Fruit fly (Drosophila melanogaster) whole organism, prepupa: Measurements from ENCODE around the gene CG15461.
A peak's percentile ranks its signal among the peaks of the same experiment; 100 is the strongest.

Source experiments
- Blimp-1 ChIP-seq: fragments of 200-800 bp; sonication (Bioruptor generic); optimal IDR thresholded peaks from 3 replicates; lab custom pipeline; 2017; ENCODE audit warnings: missing biosample characterization, missing genetic modification characterization, mild to moderate bottlenecking, moderate library complexity, missing genetic modification reagents
- CG10669 ChIP-seq: fragments of 200-800 bp; sonication (Bioruptor generic); optimal IDR thresholded peaks from 3 replicates; lab custom pipeline; 2018; ENCODE audit warnings: missing biosample characterization, mild to moderate bottlenecking, missing genetic modification characterization, moderate library complexity
- CG11294 ChIP-seq: fragments of 200-800 bp; sonication (Bioruptor generic); IDR thresholded peaks from 2 replicates; pipeline ENCODE4 v1.3.6; 2022; ENCODE audit warnings: missing biosample characterization, missing genetic modification characterization
- CG11762 ChIP-seq: fragments of 200-800 bp; sonication (Bioruptor generic); optimal IDR thresholded peaks from 3 replicates; lab custom pipeline; 2016; ENCODE audit warnings: missing biosample characterization, missing genetic modification characterization; ENCODE audit not compliant: insufficient read depth
- CG11902 ChIP-seq: fragments of 200-800 bp; sonication (Bioruptor generic); optimal IDR thresholded peaks from 3 replicates; lab custom pipeline; 2016; ENCODE audit warnings: missing biosample characterization, missing genetic modification characterization
- CG1621 ChIP-seq: fragments of 200-800 bp; sonication (Bioruptor generic); optimal IDR thresholded peaks from 3 replicates; lab custom pipeline; 2018; ENCODE audit warnings: missing biosample characterization, mild to moderate bottlenecking, missing genetic modification characterization
- CG16779 ChIP-seq: fragments of 200-800 bp; sonication (Bioruptor generic); optimal IDR thresholded peaks from 3 replicates; lab custom pipeline; 2017; ENCODE audit warnings: missing biosample characterization, mild to moderate bottlenecking, missing genetic modification characterization
- CG31627 ChIP-seq: fragments of 200-800 bp; sonication (Bioruptor generic); optimal IDR thresholded peaks from 3 replicates; lab custom pipeline; 2016; ENCODE audit warnings: missing biosample characterization, missing genetic modification characterization
- CG32006 ChIP-seq: fragments of 200-800 bp; sonication (Bioruptor generic); optimal IDR thresholded peaks from 3 replicates; lab custom pipeline; 2017; ENCODE audit warnings: missing biosample characterization, mild to moderate bottlenecking, missing genetic modification characterization
- CG34406 ChIP-seq: fragments of 200-800 bp; sonication (Bioruptor generic); optimal IDR thresholded peaks from 3 replicates; lab custom pipeline; 2016; ENCODE audit warnings: missing biosample characterization, missing genetic modification characterization
- CG3919 ChIP-seq: fragments of 200-800 bp; sonication (Bioruptor generic); optimal IDR thresholded peaks from 3 replicates; lab custom pipeline; 2016; ENCODE audit warnings: missing biosample characterization, missing genetic modification characterization
- CG4318 ChIP-seq: fragments of 200-800 bp; sonication (Bioruptor generic); optimal IDR thresholded peaks from 3 replicates; lab custom pipeline; 2017; ENCODE audit warnings: missing biosample characterization, mild to moderate bottlenecking, missing genetic modification characterization
- CG6163 ChIP-seq: fragments of 200-800 bp; sonication (Bioruptor generic); IDR thresholded peaks from 3 replicates; pipeline ENCODE4 v1.3.6; 2022; ENCODE audit warnings: missing biosample characterization, missing genetic modification characterization
- CG6276 ChIP-seq: fragments of 200-800 bp; sonication (Bioruptor generic); optimal IDR thresholded peaks from 2 replicates; lab custom pipeline; 2017; ENCODE audit warnings: missing biosample characterization, mild to moderate bottlenecking, missing genetic modification characterization
- CG6792 ChIP-seq: fragments of 200-800 bp; sonication (Bioruptor generic); optimal IDR thresholded peaks from 3 replicates; lab custom pipeline; 2016; ENCODE audit warnings: missing biosample characterization, missing genetic modification characterization
- CG6808 ChIP-seq: fragments of 200-800 bp; sonication (Bioruptor generic); optimal IDR thresholded peaks from 3 replicates; lab custom pipeline; 2017; ENCODE audit warnings: missing biosample characterization, missing genetic modification characterization, mild to moderate bottlenecking, moderate library complexity, missing genetic modification reagents
- CG7368 ChIP-seq: fragments of 200-800 bp; sonication (Bioruptor generic); optimal IDR thresholded peaks from 3 replicates; lab custom pipeline; 2016; ENCODE audit warnings: missing biosample characterization, missing genetic modification characterization
- CG8119 ChIP-seq: fragments of 200-800 bp; sonication (Bioruptor generic); IDR thresholded peaks from 3 replicates; pipeline ENCODE4 v1.3.6; 2022; ENCODE audit warnings: missing biosample characterization, missing genetic modification characterization
- CG8319 ChIP-seq: fragments of 200-800 bp; sonication (Bioruptor generic); optimal IDR thresholded peaks from 3 replicates; lab custom pipeline; 2016; ENCODE audit warnings: missing biosample characterization, missing genetic modification characterization
- CG8632 ChIP-seq: fragments of 200-800 bp; sonication (Bioruptor generic); optimal IDR thresholded peaks from 3 replicates; lab custom pipeline; 2016; ENCODE audit warnings: missing biosample characterization, missing genetic modification characterization
- Eip75B ChIP-seq: fragments of 200-800 bp; sonication (Bioruptor generic); optimal IDR thresholded peaks from 3 replicates; lab custom pipeline; 2016; ENCODE audit warnings: missing biosample characterization, missing genetic modification characterization
- Eip78C ChIP-seq: fragments of 200-800 bp; sonication (Bioruptor generic); peaks from one replicate; lab custom pipeline; 2016; ENCODE audit warnings: missing biosample characterization, missing genetic modification characterization
- Eip93F ChIP-seq: fragments of 200-800 bp; sonication (Bioruptor generic); optimal IDR thresholded peaks from 2 replicates; lab custom pipeline; 2016; ENCODE audit warnings: missing biosample characterization, mild to moderate bottlenecking, missing genetic modification characterization
- Ets96B ChIP-seq: fragments of 200-800 bp; optimal IDR thresholded peaks from 2 replicates; lab custom pipeline; 2019; ENCODE audit warnings: missing biosample characterization, mild to moderate bottlenecking, missing genetic modification characterization, moderate library complexity
- Gug ChIP-seq: fragments of 200-800 bp; sonication (Bioruptor generic); IDR thresholded peaks from 2 replicates; pipeline ENCODE4 v1.3.6; 2022; ENCODE audit warnings: missing biosample characterization, missing genetic modification characterization
- Hr38 ChIP-seq: sonication (Bioruptor generic); optimal IDR thresholded peaks from 2 replicates; lab custom pipeline; 2016; ENCODE audit warnings: missing biosample characterization, missing genetic modification characterization
- Hr39 ChIP-seq: fragments of 200-800 bp; sonication (Bioruptor generic); optimal IDR thresholded peaks from 2 replicates; lab custom pipeline; 2016; ENCODE audit warnings: missing biosample characterization, missing genetic modification characterization
- Hr4 ChIP-seq: fragments of 200-800 bp; sonication (Bioruptor generic); optimal IDR thresholded peaks from 3 replicates; lab custom pipeline; 2016; ENCODE audit warnings: missing biosample characterization, missing genetic modification characterization
- Lpt ChIP-seq: fragments of 200-800 bp; sonication (Bioruptor generic); optimal IDR thresholded peaks from 3 replicates; lab custom pipeline; 2016; ENCODE audit warnings: missing biosample characterization, missing genetic modification characterization
- Met ChIP-seq: fragments of 200-800 bp; sonication (Bioruptor generic); optimal IDR thresholded peaks from 3 replicates; lab custom pipeline; 2016; ENCODE audit warnings: missing biosample characterization, missing genetic modification characterization
- OdsH ChIP-seq: fragments of 200-800 bp; sonication (Bioruptor generic); optimal IDR thresholded peaks from 3 replicates; lab custom pipeline; 2016; ENCODE audit warnings: missing biosample characterization, missing genetic modification characterization
- Smox ChIP-seq: fragments of 200-800 bp; sonication (Bioruptor generic); optimal IDR thresholded peaks from 3 replicates; lab custom pipeline; 2016; ENCODE audit warnings: missing biosample characterization, missing genetic modification characterization
- Sox102F ChIP-seq: fragments of 200-800 bp; sonication (Bioruptor generic); optimal IDR thresholded peaks from 2 replicates; lab custom pipeline; 2016; ENCODE audit warnings: missing biosample characterization, mild to moderate bottlenecking, missing genetic modification characterization
- Sox14 ChIP-seq: fragments of 200-800 bp; sonication (Bioruptor generic); optimal IDR thresholded peaks from 3 replicates; lab custom pipeline; 2016; ENCODE audit warnings: missing biosample characterization, missing genetic modification characterization
- Sox15 ChIP-seq: fragments of 200-800 bp; sonication (Bioruptor generic); optimal IDR thresholded peaks from 3 replicates; lab custom pipeline; 2016; ENCODE audit warnings: missing biosample characterization, missing genetic modification characterization
- achi ChIP-seq: fragments of 200-800 bp; sonication (Bioruptor generic); optimal IDR thresholded peaks from 3 replicates; lab custom pipeline; 2016; ENCODE audit warnings: missing biosample characterization, missing genetic modification characterization
- cyc ChIP-seq: fragments of 200-800 bp; sonication (Bioruptor generic); optimal IDR thresholded peaks from 3 replicates; lab custom pipeline; 2016; ENCODE audit warnings: missing biosample characterization, missing genetic modification characterization
- dac ChIP-seq: fragments of 200-800 bp; sonication (Bioruptor generic); optimal IDR thresholded peaks from 2 replicates; lab custom pipeline; 2017; ENCODE audit warnings: missing biosample characterization, mild to moderate bottlenecking, missing genetic modification characterization
- dsx ChIP-seq: fragments of 200-800 bp; optimal IDR thresholded peaks from 3 replicates; lab custom pipeline; 2019; ENCODE audit warnings: missing biosample characterization, mild to moderate bottlenecking, missing genetic modification characterization, moderate library complexity; ENCODE audit not compliant: poor library complexity, severe bottlenecking
- eg ChIP-seq: fragments of 200-800 bp; sonication (Bioruptor generic); IDR thresholded peaks from 3 replicates; pipeline ENCODE4 v1.3.6; 2022; ENCODE audit warnings: missing biosample characterization, missing genetic modification characterization
- esn ChIP-seq: fragments of 200-800 bp; sonication (Bioruptor generic); optimal IDR thresholded peaks from 2 replicates; lab custom pipeline; 2016; ENCODE audit warnings: missing biosample characterization, mild to moderate bottlenecking, missing genetic modification characterization, moderate library complexity
- fd59A ChIP-seq: fragments of 200-800 bp; sonication (Bioruptor generic); optimal IDR thresholded peaks from 2 replicates; lab custom pipeline; 2017; ENCODE audit warnings: missing biosample characterization, mild to moderate bottlenecking, missing genetic modification characterization, missing genetic modification reagents
- fd85E ChIP-seq: fragments of 200-800 bp; sonication (Bioruptor generic); optimal IDR thresholded peaks from 3 replicates; lab custom pipeline; 2016; ENCODE audit warnings: missing biosample characterization, missing genetic modification characterization
- fkh ChIP-seq: fragments of 200-800 bp; sonication (Bioruptor generic); optimal IDR thresholded peaks from 3 replicates; lab custom pipeline; 2017; ENCODE audit warnings: missing biosample characterization, mild to moderate bottlenecking, missing genetic modification characterization, moderate library complexity
- lz ChIP-seq: fragments of 200-800 bp; sonication (Bioruptor generic); optimal IDR thresholded peaks from 3 replicates; lab custom pipeline; 2016; ENCODE audit warnings: missing biosample characterization, missing genetic modification characterization
- net ChIP-seq: fragments of 200-800 bp; sonication (Bioruptor generic); optimal IDR thresholded peaks from 3 replicates; lab custom pipeline; 2016; ENCODE audit warnings: missing biosample characterization, missing genetic modification characterization
- pdm3 ChIP-seq: fragments of 200-800 bp; sonication (Bioruptor generic); optimal IDR thresholded peaks from 3 replicates; lab custom pipeline; 2016; ENCODE audit warnings: missing biosample characterization, missing genetic modification characterization
- salr ChIP-seq, 2 experiments: fragments of 200-800 bp; sonication (Bioruptor generic); optimal IDR thresholded peaks; 3 replicates each; lab custom pipeline; 2016 to 2018; ENCODE audit warnings: missing biosample characterization in 2 of 2, missing genetic modification characterization in 2 of 2, mild to moderate bottlenecking in 1 of 2
- spab ChIP-seq: fragments of 200-800 bp; sonication (Bioruptor generic); optimal IDR thresholded peaks from 2 replicates; lab custom pipeline; 2017; ENCODE audit warnings: missing biosample characterization, mild to moderate bottlenecking, missing genetic modification characterization, missing genetic modification reagents
- ss ChIP-seq, 2 experiments: fragments of 200-800 bp; sonication (Bioruptor generic); optimal IDR thresholded peaks; 2 replicates in 1 of 2; 3 replicates in 1 of 2; lab custom pipeline; 2017 to 2018; ENCODE audit warnings: mild to moderate bottlenecking in 2 of 2, missing biosample characterization in 2 of 2, missing genetic modification characterization in 2 of 2, moderate library complexity in 1 of 2
- svp ChIP-seq: fragments of 200-800 bp; sonication (Bioruptor generic); peaks from one replicate; lab custom pipeline; 2016; ENCODE audit warnings: missing biosample characterization, missing genetic modification characterization
- topi ChIP-seq: fragments of 200-800 bp; sonication (Bioruptor generic); optimal IDR thresholded peaks from 3 replicates; lab custom pipeline; 2016; ENCODE audit warnings: missing biosample characterization, missing genetic modification characterization
- vri ChIP-seq: fragments of 200-800 bp; sonication (Bioruptor generic); optimal IDR thresholded peaks from 3 replicates; lab custom pipeline; 2016; ENCODE audit warnings: missing biosample characterization, mild to moderate bottlenecking, missing genetic modification characterization

CG15461 gene

dm6 chrX:20524754-20525236 is 38.8 kb downstream of the CG15461 start, which contains the start of gene Tak1:
Gene Tak1 (minus strand): TSS chrX:20524928.
- TF ChIP-seq pdm3 (GFP tag; lab: Kevin White, UChicago): peak; percentile 28
- peak; percentile 36 for TF ChIP-seq CG7368 (GFP tag; lab: Kevin White, UChicago)
- no peak for TF ChIP-seq CG11762 (GFP tag; lab: Kevin White, UChicago)
- TF ChIP-seq achi (GFP tag; lab: Kevin White, UChicago): no peak
- TF ChIP-seq Lpt: no peak
- TF ChIP-seq salr (GFP tag; optimal IDR thresholded peaks at IDR 0.05; lab: Kevin White, UChicago): peak in 1 of 2 experiments; percentile 29
- TF ChIP-seq Sox102F (GFP tag; lab: Kevin White, UChicago): no peak
- TF ChIP-seq CG32006 (GFP tag; lab: Kevin White, UChicago): no peak
- peak; percentile 65 for TF ChIP-seq CG31627 (GFP tag; lab: Kevin White, UChicago)
- peak; percentile 27 for TF ChIP-seq CG3919 (GFP tag; lab: Kevin White, UChicago)
- no peak for TF ChIP-seq dac (GFP tag; lab: Kevin White, UChicago)
- no peak for TF ChIP-seq Gug (GFP tag; lab: Robert Waterston, UW)
- no peak for TF ChIP-seq fd59A
- peak; percentile 49 for TF ChIP-seq Sox14
- no peak for TF ChIP-seq Hr4 (GFP tag; lab: Kevin White, UChicago)
- peak; percentile 44 for TF ChIP-seq Eip78C (GFP tag; lab: Kevin White, UChicago)
- no peak for TF ChIP-seq dsx
- no peak for TF ChIP-seq spab (GFP tag; lab: Kevin White, UChicago)
- TF ChIP-seq cyc (GFP tag; lab: Kevin White, UChicago): peak; percentile 63
- peak; percentile 15 for TF ChIP-seq svp (GFP tag; lab: Kevin White, UChicago)
- TF ChIP-seq CG6808 (GFP tag; lab: Kevin White, UChicago): no peak
- no peak for TF ChIP-seq Eip93F
- TF ChIP-seq OdsH: peak; percentile 1
- TF ChIP-seq topi (GFP tag; lab: Kevin White, UChicago): peak; percentile 44
- TF ChIP-seq net: no peak
- no peak for TF ChIP-seq eg
- TF ChIP-seq Hr39 (GFP tag; lab: Kevin White, UChicago): peak; percentile 66
- TF ChIP-seq Sox15 (GFP tag; lab: Kevin White, UChicago): peak; percentile 4
- TF ChIP-seq CG6792 (GFP tag; lab: Kevin White, UChicago): no peak
- no peak for TF ChIP-seq ss (GFP tag; optimal IDR thresholded peaks at IDR 0.05; lab: Kevin White, UChicago)
- peak; percentile 59 for TF ChIP-seq lz (GFP tag; lab: Kevin White, UChicago)
- no peak for TF ChIP-seq CG11294 (GFP tag; lab: Robert Waterston, UW)
- TF ChIP-seq fd85E (GFP tag; lab: Kevin White, UChicago): no peak
- TF ChIP-seq CG16779: no peak
- TF ChIP-seq CG10669 (GFP tag; lab: Kevin White, UChicago): no peak
- no peak for TF ChIP-seq CG8119 (GFP tag; lab: Robert Waterston, UW)
- no peak for TF ChIP-seq CG34406
- TF ChIP-seq Blimp-1: no peak
- TF ChIP-seq CG8632 (GFP tag; lab: Kevin White, UChicago): no peak
- TF ChIP-seq CG4318 (GFP tag; lab: Kevin White, UChicago): no peak
- TF ChIP-seq CG6276: no peak
- no peak for TF ChIP-seq Smox (GFP tag; lab: Kevin White, UChicago)
- TF ChIP-seq Ets96B (tag; lab: Kevin White, UChicago): no peak
- no peak for TF ChIP-seq CG6163 (GFP tag; lab: Robert Waterston, UW)
- peak; percentile 9 for TF ChIP-seq CG1621 (tag; lab: Kevin White, UChicago)
- TF ChIP-seq Hr38 (GFP tag; lab: Kevin White, UChicago): no peak
- peak; percentile 54 for TF ChIP-seq esn (GFP tag; lab: Kevin White, UChicago)
- no peak for TF ChIP-seq vri
- TF ChIP-seq Met (GFP tag; lab: Kevin White, UChicago): peak; percentile 46
- TF ChIP-seq Eip75B (GFP tag; lab: Kevin White, UChicago): peak; percentile 27
- TF ChIP-seq fkh (GFP tag; lab: Kevin White, UChicago): no peak
- peak; percentile 16 for TF ChIP-seq CG8319 (GFP tag; lab: Kevin White, UChicago)
- TF ChIP-seq CG11902 (GFP tag; lab: Kevin White, UChicago): no peak
